Worm (Caenorhabditis elegans): Measurements from ENCODE around the gene abu-5.
"Not testable (repeated sequence)": the region's sequence is repeated elsewhere in the genome, so short reads cannot be mapped to it uniquely, and the experiment has no call there.

DNA sequence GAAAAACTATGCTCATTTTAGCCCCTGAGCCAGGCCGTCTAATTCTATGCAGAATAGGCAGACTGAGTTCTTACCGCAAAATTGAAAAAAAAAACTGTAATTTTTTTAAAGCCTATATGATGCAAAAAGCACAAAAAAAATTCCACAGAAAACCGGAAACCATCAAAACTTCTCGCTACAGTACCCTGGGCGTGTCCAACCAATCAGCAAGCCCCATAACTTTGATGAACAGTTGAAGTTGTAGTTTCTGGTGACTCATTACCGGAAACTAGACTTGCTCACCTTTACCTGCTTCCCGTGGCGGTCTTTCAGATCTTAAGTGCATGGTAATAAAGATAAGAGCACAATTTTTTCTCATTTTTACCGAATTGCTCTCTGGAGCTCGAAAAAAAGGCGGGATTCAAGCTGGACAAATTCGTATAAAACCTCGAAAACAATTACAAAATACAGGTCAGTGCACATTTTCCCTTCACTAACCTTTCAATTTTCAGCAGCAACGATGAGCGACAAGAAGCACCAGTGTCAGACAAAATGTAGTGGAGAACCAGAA, 43.8 kb downstream of the abu-5 start, which contains the start of gene Y105C5A.1274:
- not testable (repeated sequence) for TF ChIP-seq T23F11.4 (GFP tag; optimal IDR thresholded peaks at IDR 0.05); nhr-11 (tag; optimal IDR thresholded peaks at IDR 0.05); tbx-2 (tag; optimal IDR thresholded peaks at IDR 0.05); K09A11.1 (tag; optimal IDR thresholded peaks at IDR 0.05; ENCODE audit: insufficient read depth); lim-6 (tag; optimal IDR thresholded peaks at IDR 0.05); lin-11 (tag; optimal IDR thresholded peaks at IDR 0.05); ceh-34 (tag; optimal IDR thresholded peaks at IDR 0.05); hlh-15 (tag; optimal IDR thresholded peaks at IDR 0.05); elt-2 (tag; optimal IDR thresholded peaks at IDR 0.05); ahr-1 (tag; optimal IDR thresholded peaks at IDR 0.05); ceh-6 (GFP tag; optimal IDR thresholded peaks at IDR 0.05); ama-1 (optimal IDR thresholded peaks at IDR 0.05)

All from whole organism, late embryonic.